Fruit fly (Drosophila melanogaster) whole organism, embryonic: ENCODE results near the gene g.

Experiments used
- Atf3 ChIP-seq: fragments of 200-800 bp; sonication (Bioruptor generic); optimal IDR thresholded peaks from 3 replicates; lab custom pipeline; 2016; ENCODE audit warnings: missing biosample characterization, missing genetic modification characterization
- B-H2 ChIP-seq: fragments of 200-800 bp; sonication (Bioruptor generic); optimal IDR thresholded peaks from 2 replicates; lab custom pipeline; 2018; ENCODE audit warnings: missing biosample characterization, mild to moderate bottlenecking, missing genetic modification characterization
- Bgb ChIP-seq: fragments of 200-800 bp; sonication (Bioruptor generic); IDR thresholded peaks from 2 replicates; pipeline ENCODE4 v1.3.6; 2022; ENCODE audit warnings: missing biosample characterization, missing genetic modification characterization; ENCODE audit not compliant: partially characterized antibody
- BtbVII ChIP-seq: fragments of 200-800 bp; sonication (Bioruptor generic); optimal IDR thresholded peaks from 3 replicates; lab custom pipeline; 2017; ENCODE audit warnings: missing biosample characterization, mild to moderate bottlenecking, missing genetic modification characterization
- CG14860 ChIP-seq: fragments of 200-800 bp; sonication (Bioruptor generic); IDR thresholded peaks from 3 replicates; pipeline ENCODE4 v1.3.6; 2022; ENCODE audit warnings: missing biosample characterization, missing genetic modification characterization; ENCODE audit not compliant: partially characterized antibody
- CG15479 ChIP-seq: fragments of 200-800 bp; sonication (Bioruptor generic); optimal IDR thresholded peaks from 3 replicates; lab custom pipeline; 2019; ENCODE audit warnings: missing biosample characterization, mild to moderate bottlenecking, missing genetic modification characterization, moderate library complexity
- CG15601 ChIP-seq: fragments of 200-800 bp; sonication (Bioruptor generic); optimal IDR thresholded peaks from 3 replicates; lab custom pipeline; 2019; ENCODE audit warnings: missing biosample characterization, mild to moderate bottlenecking, missing genetic modification characterization, moderate library complexity
- CG2712 ChIP-seq: fragments of 200-800 bp; optimal IDR thresholded peaks from 3 replicates; lab custom pipeline; 2019; ENCODE audit warnings: missing biosample characterization, mild to moderate bottlenecking, missing genetic modification characterization, moderate library complexity
- CG30020 ChIP-seq: fragments of 200-800 bp; optimal IDR thresholded peaks from 2 replicates; lab custom pipeline; 2019; ENCODE audit warnings: missing biosample characterization, mild to moderate bottlenecking, missing genetic modification characterization, moderate library complexity
- CG32532 ChIP-seq: fragments of 200-800 bp; sonication (Bioruptor generic); IDR thresholded peaks from 2 replicates; pipeline ENCODE4 v1.3.6; 2022; ENCODE audit warnings: missing biosample characterization, missing genetic modification characterization
- CG3847 ChIP-seq: fragments of 200-800 bp; sonication (Bioruptor generic); IDR thresholded peaks from 2 replicates; pipeline ENCODE4 v1.3.6; 2022; ENCODE audit warnings: missing biosample characterization, missing genetic modification characterization
- CG42726 ChIP-seq: fragments of 200-800 bp; sonication (Bioruptor generic); IDR thresholded peaks from 2 replicates; pipeline ENCODE4 v1.3.6; 2022; ENCODE audit warnings: missing biosample characterization, missing genetic modification characterization; ENCODE audit not compliant: partially characterized antibody
- CG4820 ChIP-seq: fragments of 200-800 bp; sonication (Bioruptor generic); optimal IDR thresholded peaks from 3 replicates; lab custom pipeline; 2016; ENCODE audit warnings: missing biosample characterization, missing genetic modification characterization
- CG6683 ChIP-seq: fragments of 200-800 bp; sonication (Bioruptor generic); optimal IDR thresholded peaks from 2 replicates; lab custom pipeline; 2017; ENCODE audit warnings: missing biosample characterization, mild to moderate bottlenecking, missing genetic modification characterization, missing genetic modification reagents
- Deaf1 ChIP-seq: fragments of 200-800 bp; optimal IDR thresholded peaks from 3 replicates; lab custom pipeline; 2019; ENCODE audit warnings: missing biosample characterization, mild to moderate bottlenecking, missing genetic modification characterization, moderate library complexity
- Dek ChIP-seq: fragments of 200-800 bp; sonication (Bioruptor generic); optimal IDR thresholded peaks from 3 replicates; lab custom pipeline; 2019; ENCODE audit warnings: missing biosample characterization, mild to moderate bottlenecking, missing genetic modification characterization, moderate library complexity
- Doc3 ChIP-seq: fragments of 200-800 bp; sonication (Bioruptor generic); IDR thresholded peaks from 3 replicates; pipeline ENCODE4 v1.3.6; 2022; ENCODE audit warnings: missing biosample characterization, missing genetic modification characterization; ENCODE audit not compliant: partially characterized antibody
- Hey ChIP-seq: fragments of 200-800 bp; sonication (Bioruptor generic); optimal IDR thresholded peaks from 3 replicates; lab custom pipeline; 2018; ENCODE audit warnings: missing biosample characterization, mild to moderate bottlenecking, missing genetic modification characterization
- HmgZ ChIP-seq: fragments of 200-800 bp; sonication (Bioruptor generic); optimal IDR thresholded peaks from 2 replicates; lab custom pipeline; 2018; ENCODE audit warnings: missing biosample characterization, mild to moderate bottlenecking, missing genetic modification characterization
- Rfx ChIP-seq: fragments of 200-800 bp; sonication (Bioruptor generic); IDR thresholded peaks from 2 replicates; pipeline ENCODE4 v1.3.6; 2022; ENCODE audit warnings: missing biosample characterization, missing genetic modification characterization
- Six4 ChIP-seq: fragments of 200-800 bp; sonication (Bioruptor generic); optimal IDR thresholded peaks from 2 replicates; lab custom pipeline; 2016; ENCODE audit warnings: missing biosample characterization, missing genetic modification characterization
- Sox100B ChIP-seq: fragments of 200-800 bp; sonication (Bioruptor generic); optimal IDR thresholded peaks from 3 replicates; lab custom pipeline; 2018; ENCODE audit warnings: missing biosample characterization, mild to moderate bottlenecking, missing genetic modification characterization
- YL-1 ChIP-seq: fragments of 200-800 bp; sonication (Bioruptor generic); optimal IDR thresholded peaks from 3 replicates; lab custom pipeline; 2017; ENCODE audit warnings: missing biosample characterization, mild to moderate bottlenecking, missing genetic modification characterization
- ap ChIP-seq: fragments of 200-800 bp; sonication (Bioruptor generic); IDR thresholded peaks from 2 replicates; pipeline ENCODE4 v1.3.6; 2022; ENCODE audit warnings: missing biosample characterization, missing genetic modification characterization
- br ChIP-seq: fragments of >200 bp; optimal IDR thresholded peaks from 2 replicates; lab custom pipeline; 2017
- cwo ChIP-seq: fragments of 200-800 bp; sonication (Bioruptor generic); optimal IDR thresholded peaks from 3 replicates; lab custom pipeline; 2017; ENCODE audit warnings: missing biosample characterization, missing genetic modification characterization, mild to moderate bottlenecking, moderate library complexity, missing genetic modification reagents
- fd64A ChIP-seq: fragments of 200-800 bp; sonication (Bioruptor generic); optimal IDR thresholded peaks from 3 replicates; lab custom pipeline; 2018; ENCODE audit warnings: missing biosample characterization, mild to moderate bottlenecking, missing genetic modification characterization
- fru ChIP-seq: fragments of >200 bp; optimal IDR thresholded peaks from 2 replicates; lab custom pipeline; 2017
- fu2 ChIP-seq: fragments of 200-800 bp; sonication (Bioruptor generic); optimal IDR thresholded peaks from 2 replicates; lab custom pipeline; 2016; ENCODE audit warnings: missing biosample characterization, missing genetic modification characterization
- gfzf ChIP-seq: fragments of 200-800 bp; sonication (Bioruptor generic); optimal IDR thresholded peaks from 2 replicates; lab custom pipeline; 2016; ENCODE audit warnings: missing biosample characterization, mild to moderate bottlenecking, missing genetic modification characterization, moderate library complexity
- h ChIP-seq: fragments of >200 bp; optimal IDR thresholded peaks from 2 replicates; lab custom pipeline; 2017
- hb ChIP-seq: fragments of 200-800 bp; sonication (Bioruptor generic); IDR thresholded peaks from 3 replicates; pipeline ENCODE4 v1.3.6; 2022; ENCODE audit warnings: missing biosample characterization, missing genetic modification characterization; ENCODE audit not compliant: partially characterized antibody
- hkb ChIP-seq, 2 experiments: fragments of 200-800 bp in 1 of 2; fragments of >200 bp in 1 of 2; sonication (Bioruptor generic) in 1 of 2; IDR thresholded peaks in 1 of 2; optimal IDR thresholded peaks in 1 of 2; 2 replicates each; pipeline versions ENCODE4 v1.3.6 to Lab custom; 2017 to 2022; ENCODE audit warnings: missing biosample characterization in 1 of 2, missing genetic modification characterization in 1 of 2
- jumu ChIP-seq: fragments of 200-800 bp; sonication (Bioruptor generic); optimal IDR thresholded peaks from 3 replicates; lab custom pipeline; 2016; ENCODE audit warnings: missing biosample characterization, missing genetic modification characterization
- kni ChIP-seq: fragments of 200-800 bp; sonication (Bioruptor generic); optimal IDR thresholded peaks from 3 replicates; lab custom pipeline; 2017; ENCODE audit warnings: mild to moderate bottlenecking, missing biosample characterization, missing genetic modification reagents, missing genetic modification characterization
- nom ChIP-seq: fragments of 200-800 bp; sonication (Bioruptor generic); optimal IDR thresholded peaks from 2 replicates; lab custom pipeline; 2017; ENCODE audit warnings: missing biosample characterization, missing genetic modification characterization, mild to moderate bottlenecking, moderate library complexity, missing genetic modification reagents
- onecut ChIP-seq: fragments of 200-800 bp; sonication (Bioruptor generic); IDR thresholded peaks from 2 replicates; pipeline ENCODE4 v1.3.6; 2022; ENCODE audit warnings: missing biosample characterization, missing genetic modification characterization
- pita ChIP-seq: fragments of 200-800 bp; sonication (Bioruptor generic); optimal IDR thresholded peaks from 2 replicates; lab custom pipeline; 2017; ENCODE audit warnings: missing biosample characterization, mild to moderate bottlenecking, missing genetic modification characterization
- prd ChIP-seq, 3 experiments: fragments of >200 bp in 2 of 3; fragments of 200-800 bp in 1 of 3; sonication (Bioruptor generic) in 1 of 3; optimal IDR thresholded peaks in 2 of 3; IDR thresholded peaks in 1 of 3; 2 replicates in 2 of 3; 3 replicates in 1 of 3; pipeline versions ENCODE4 v1.3.6 to Lab custom; 2017 to 2022; ENCODE audit warnings: missing biosample characterization in 1 of 3, missing genetic modification characterization in 1 of 3
- ranshi ChIP-seq: fragments of 200-800 bp; sonication (Bioruptor generic); IDR thresholded peaks from 2 replicates; pipeline ENCODE4 v1.3.6; 2022; ENCODE audit warnings: missing biosample characterization, missing genetic modification characterization
- rib ChIP-seq: fragments of 200-800 bp; sonication (Bioruptor generic); IDR thresholded peaks from 2 replicates; pipeline ENCODE4 v1.3.6; 2022; ENCODE audit warnings: missing biosample characterization, missing genetic modification characterization
- sd ChIP-seq: fragments of 200-800 bp; sonication (Bioruptor generic); optimal IDR thresholded peaks from 3 replicates; lab custom pipeline; 2018; ENCODE audit warnings: missing biosample characterization, mild to moderate bottlenecking, missing genetic modification characterization, moderate library complexity
- slbo ChIP-seq: fragments of 200-800 bp; sonication (Bioruptor generic); IDR thresholded peaks from 2 replicates; pipeline ENCODE4 v1.3.6; 2022; ENCODE audit warnings: missing biosample characterization, missing genetic modification characterization
- tap ChIP-seq: fragments of 200-800 bp; optimal IDR thresholded peaks from 3 replicates; lab custom pipeline; 2019; ENCODE audit warnings: missing biosample characterization, mild to moderate bottlenecking, missing genetic modification characterization, moderate library complexity
- tll ChIP-seq, 2 experiments: fragments of 200-800 bp in 1 of 2; fragments of >200 bp in 1 of 2; sonication (Bioruptor generic) in 1 of 2; optimal IDR thresholded peaks; 2 replicates each; lab custom pipeline; 2017 to 2019; ENCODE audit warnings: missing biosample characterization in 2 of 2, missing genetic modification characterization in 2 of 2, mild to moderate bottlenecking in 1 of 2, moderate library complexity in 1 of 2
- tna ChIP-seq: fragments of 200-800 bp; sonication (Bioruptor generic); IDR thresholded peaks from 2 replicates; pipeline ENCODE4 v1.3.6; 2022; ENCODE audit warnings: missing biosample characterization, missing genetic modification characterization; ENCODE audit not compliant: partially characterized antibody
- wdn ChIP-seq: fragments of 200-800 bp; sonication (Bioruptor generic); IDR thresholded peaks from 2 replicates; pipeline ENCODE4 v1.3.6; 2022; ENCODE audit warnings: missing biosample characterization, missing genetic modification characterization
- wor ChIP-seq: fragments of 200-800 bp; sonication (Bioruptor generic); IDR thresholded peaks from 2 replicates; pipeline ENCODE4 v1.3.6; 2022; ENCODE audit warnings: missing biosample characterization, missing genetic modification characterization
- zf30C ChIP-seq: fragments of 200-800 bp; sonication (Bioruptor generic); optimal IDR thresholded peaks from 3 replicates; lab custom pipeline; 2018; ENCODE audit warnings: missing biosample characterization, mild to moderate bottlenecking, missing genetic modification characterization

Gene g

dm6 chrX:13756776-13757312 is 20.8 kb upstream of the g start, which contains the start of the genes CG32625 and Rtc1 (continued):
- TF ChIP-seq jumu (GFP tag; lab: Kevin White, UChicago): no peak
- TF ChIP-seq hkb (optimal IDR thresholded peaks at IDR 0.05; lab: Kevin White, UChicago): no peak
- peak; percentile 57; the same call in 1 of the 2 replicates for TF ChIP-seq hkb (GFP tag; IDR thresholded peaks at IDR 0.05; lab: Robert Waterston, UW)
- TF ChIP-seq gfzf: peak; percentile 50
- 0 out of 2 replicates have a peak, but pooled peaks have one; percentile 4 for TF ChIP-seq ranshi (GFP tag; lab: Robert Waterston, UW)
- TF ChIP-seq CG14860 (GFP tag; lab: Robert Waterston, UW): peak; percentile 42; the same call in 2 of the 3 replicates
- no peak for TF ChIP-seq onecut (GFP tag; lab: Robert Waterston, UW)
- no peak for TF ChIP-seq rib (GFP tag; lab: Robert Waterston, UW)
- no peak for TF ChIP-seq wdn (GFP tag; lab: Robert Waterston, UW)
- TF ChIP-seq Dek (tag; lab: Kevin White, UChicago): peak; percentile 25
- peak; percentile 54 for TF ChIP-seq CG15601 (tag; lab: Kevin White, UChicago)
- TF ChIP-seq pita (GFP tag; lab: Kevin White, UChicago): no peak
- no peak for TF ChIP-seq fu2 (GFP tag; lab: Kevin White, UChicago)
- TF ChIP-seq nom (GFP tag; lab: Kevin White, UChicago): no peak
- no peak for TF ChIP-seq CG4820 (GFP tag; lab: Kevin White, UChicago)
- TF ChIP-seq CG6683 (GFP tag; lab: Kevin White, UChicago): peak; percentile 1
- TF ChIP-seq CG3847: peak; percentile 70
- TF ChIP-seq fru (lab: Kevin White, UChicago): no peak
- TF ChIP-seq sd: peak; percentile 68
- TF ChIP-seq Sox100B (GFP tag; lab: Kevin White, UChicago): peak; percentile 40
- TF ChIP-seq slbo (GFP tag; lab: Robert Waterston, UW): peak; percentile 73
- peak; percentile 31 for TF ChIP-seq CG30020 (tag; lab: Kevin White, UChicago)
- TF ChIP-seq tna: 0 out of 2 replicates have a peak, but pooled peaks have one; percentile 57
- TF ChIP-seq YL-1 (GFP tag; lab: Kevin White, UChicago): peak; percentile 40
- peak; percentile 61 for TF ChIP-seq CG32532
- TF ChIP-seq h: no peak
- TF ChIP-seq Bgb (GFP tag; lab: Robert Waterston, UW): peak; percentile 52
- TF ChIP-seq hb: no peak
- TF ChIP-seq Hey (tag; lab: Kevin White, UChicago): no peak
- TF ChIP-seq br (lab: Kevin White, UChicago): no peak
- TF ChIP-seq wor (GFP tag; lab: Robert Waterston, UW): no peak
- TF ChIP-seq BtbVII (GFP tag; lab: Kevin White, UChicago): peak; percentile 11
- TF ChIP-seq HmgZ: peak; percentile 38
- peak; percentile 70 for TF ChIP-seq B-H2 (GFP tag; lab: Kevin White, UChicago)
- no peak for TF ChIP-seq prd (optimal IDR thresholded peaks at IDR 0.05; lab: Kevin White, UChicago)
- TF ChIP-seq prd (GFP tag; IDR thresholded peaks at IDR 0.05; lab: Robert Waterston, UW): peak; percentile 53; the same call in 2 of the 3 replicates
- TF ChIP-seq tap: peak; percentile 37
- peak; percentile 22 for TF ChIP-seq Deaf1 (tag; lab: Kevin White, UChicago)
- no peak for TF ChIP-seq Atf3 (GFP tag; lab: Kevin White, UChicago)
- TF ChIP-seq kni (GFP tag; lab: Kevin White, UChicago): no peak
- TF ChIP-seq CG2712: peak; percentile 67
- peak; percentile 54 for TF ChIP-seq CG15479 (GFP tag; lab: Kevin White, UChicago)
- no peak for TF ChIP-seq fd64A (GFP tag; lab: Kevin White, UChicago)
- peak; percentile 34; the same call in 1 of the 3 replicates for TF ChIP-seq Doc3 (GFP tag; lab: Robert Waterston, UW)
- no peak for TF ChIP-seq CG42726 (GFP tag; lab: Robert Waterston, UW)
- no peak for TF ChIP-seq zf30C
- peak; percentile 65 for TF ChIP-seq Rfx (GFP tag; lab: Robert Waterston, UW)
- TF ChIP-seq ap (GFP tag; lab: Robert Waterston, UW): peak; percentile 32; the same call in 1 of the 2 replicates
- peak; percentile 81 for TF ChIP-seq cwo
- TF ChIP-seq Six4: peak; percentile 16
- no peak for TF ChIP-seq tll (GFP tag; optimal IDR thresholded peaks at IDR 0.05; lab: Kevin White, UChicago)
